Fruit fly (Drosophila melanogaster): ENCODE results near the gene CG9147.

CG9147 gene

DNA sequence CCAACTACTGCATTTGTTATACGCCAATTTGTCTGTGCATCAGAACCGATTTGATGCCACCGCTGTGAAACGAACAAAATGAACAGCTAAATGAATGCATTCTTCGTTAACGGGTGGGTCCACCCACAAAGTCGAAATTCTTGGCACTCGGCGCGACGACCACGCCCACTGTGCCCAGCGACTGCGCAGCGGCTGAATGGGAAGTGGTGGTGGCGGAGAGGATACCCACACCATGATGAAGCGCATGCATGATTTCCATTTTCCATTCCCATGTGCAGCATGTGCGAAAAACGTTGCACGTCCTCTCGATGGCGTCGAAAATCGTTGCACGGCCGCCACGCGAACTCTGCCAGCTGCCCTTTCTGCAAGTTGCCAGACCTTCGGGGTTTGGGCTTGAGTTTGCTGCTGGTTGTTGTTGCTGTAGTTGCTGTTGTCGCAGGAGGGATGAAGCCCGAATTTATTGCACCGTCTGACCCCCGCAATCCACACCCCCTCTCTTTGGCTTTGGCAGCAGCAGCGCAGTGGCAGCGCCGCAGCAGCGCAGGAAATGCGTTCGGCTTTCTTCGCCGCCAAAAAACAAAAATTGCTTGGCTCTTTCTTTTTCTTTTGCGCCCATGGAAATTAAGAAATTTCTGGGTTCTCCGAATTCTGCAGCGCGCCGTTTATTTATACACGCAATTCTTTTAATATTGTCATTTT, 15.5 kb downstream of the CG9147 start (continued):
- peak; percentile 56; the same call in 1 of the 3 replicates for TF ChIP-seq z (GFP tag; IDR thresholded peaks at IDR 0.05)
- TF ChIP-seq CG1233 (GFP tag; optimal IDR thresholded peaks at IDR 0.05), result no peak
- no peak for TF ChIP-seq gcm2 (GFP tag; optimal IDR thresholded peaks at IDR 0.05)
- TF ChIP-seq Deaf1 (tag; optimal IDR thresholded peaks at IDR 0.05), result peak; percentile 14
- peak; percentile 86 for TF ChIP-seq pros (GFP tag; optimal IDR thresholded peaks at IDR 0.05)
- TF ChIP-seq CG32532 (GFP tag; IDR thresholded peaks at IDR 0.05), result no peak
- TF ChIP-seq dan (GFP tag; IDR thresholded peaks at IDR 0.05), result no peak
- TF ChIP-seq chinmo (GFP tag; IDR thresholded peaks at IDR 0.05; ENCODE audit: partially characterized antibody), result 0 out of 4 replicates have a peak, but pooled peaks have one; percentile 13
- no peak for TF ChIP-seq ro (GFP tag; IDR thresholded peaks at IDR 0.05)
- no peak for TF ChIP-seq CG6272 (GFP tag; IDR thresholded peaks at IDR 0.05)
- TF ChIP-seq MBD-R2 (GFP tag; IDR thresholded peaks at IDR 0.05), result no peak
- TF ChIP-seq CG6683 (GFP tag; optimal IDR thresholded peaks at IDR 0.05), result no peak
- TF ChIP-seq CG2199 (GFP tag; IDR thresholded peaks at IDR 0.05), result peak; percentile 70; the same call in 1 of the 3 replicates
- TF ChIP-seq CG9932 (GFP tag; IDR thresholded peaks at IDR 0.05), result no peak
- TF ChIP-seq Hsf (GFP tag; optimal IDR thresholded peaks at IDR 0.05), result no peak
- no peak for TF ChIP-seq mam (GFP tag; optimal IDR thresholded peaks at IDR 0.05)
- TF ChIP-seq CG17829 (tag; optimal IDR thresholded peaks at IDR 0.05), result no peak
- TF ChIP-seq CG34422 (GFP tag; IDR thresholded peaks at IDR 0.05), result 0 out of 3 replicates have a peak, but pooled peaks have one; percentile 25
- TF ChIP-seq tin (GFP tag; optimal IDR thresholded peaks at IDR 0.05), result no peak
- TF ChIP-seq CG7745 (tag; optimal IDR thresholded peaks at IDR 0.05), result no peak
- TF ChIP-seq stc (GFP tag; IDR thresholded peaks at IDR 0.05), result peak; percentile 20; the same call in 1 of the 2 replicates
- TF ChIP-seq cg (GFP tag; optimal IDR thresholded peaks at IDR 0.05), result peak; percentile 27
- TF ChIP-seq sr (GFP tag; IDR thresholded peaks at IDR 0.05), result no peak
- no peak for TF ChIP-seq CG17361 (GFP tag; IDR thresholded peaks at IDR 0.05)
- TF ChIP-seq CG4360 (GFP tag; IDR thresholded peaks at IDR 0.05), result peak; percentile 50; the same call in 1 of the 2 replicates
- TF ChIP-seq CG8924 (tag; optimal IDR thresholded peaks at IDR 0.05), result no peak
- TF ChIP-seq CG18764 (GFP tag; optimal IDR thresholded peaks at IDR 0.05), result no peak
- no peak for TF ChIP-seq kni (GFP tag; optimal IDR thresholded peaks at IDR 0.05)
- no peak for TF ChIP-seq lab (GFP tag; optimal IDR thresholded peaks at IDR 0.05)
- TF ChIP-seq Max (GFP tag; optimal IDR thresholded peaks at IDR 0.05), result no peak
- peak; percentile 5 for TF ChIP-seq da (GFP tag; optimal IDR thresholded peaks at IDR 0.05)
- TF ChIP-seq p53 (GFP tag; optimal IDR thresholded peaks at IDR 0.05), result no peak
- TF ChIP-seq CG7987 (GFP tag; optimal IDR thresholded peaks at IDR 0.05), result no peak
- TF ChIP-seq Drgx (GFP tag; IDR thresholded peaks at IDR 0.05), result no peak
- TF ChIP-seq dm (GFP tag; optimal IDR thresholded peaks at IDR 0.05), result no peak
- TF ChIP-seq crol (GFP tag; IDR thresholded peaks at IDR 0.05), result peak; percentile 45; the same call in 1 of the 2 replicates
- no peak for TF ChIP-seq Six4 (GFP tag; optimal IDR thresholded peaks at IDR 0.05)
- TF ChIP-seq CG6765 (GFP tag; optimal IDR thresholded peaks at IDR 0.05), result no peak
- TF ChIP-seq Atf6 (GFP tag; IDR thresholded peaks at IDR 0.05), result no peak
- peak; percentile 6 for TF ChIP-seq CG12155 (GFP tag; optimal IDR thresholded peaks at IDR 0.05)
- no peak for TF ChIP-seq CG10267 (tag; optimal IDR thresholded peaks at IDR 0.05)
- TF ChIP-seq pum (GFP tag; optimal IDR thresholded peaks at IDR 0.05), result no peak
- no peak for TF ChIP-seq CG6854 (GFP tag; optimal IDR thresholded peaks at IDR 0.05)
- TF ChIP-seq gce (GFP tag; IDR thresholded peaks at IDR 0.05), result 0 out of 3 replicates have a peak, but pooled peaks have one; percentile 7
- TF ChIP-seq CG12942 (GFP tag; optimal IDR thresholded peaks at IDR 0.05), result no peak
- TF ChIP-seq abd-A (tag; optimal IDR thresholded peaks at IDR 0.05), result peak; percentile 28
- no peak for TF ChIP-seq E2f2 (GFP tag; IDR thresholded peaks at IDR 0.05)
- TF ChIP-seq hkb (optimal IDR thresholded peaks at IDR 0.05), result no peak
- no peak for TF ChIP-seq hkb (GFP tag; IDR thresholded peaks at IDR 0.05)
- no peak for TF ChIP-seq CG18599 (GFP tag; optimal IDR thresholded peaks at IDR 0.05)
- no peak for TF ChIP-seq CG7372 (GFP tag; IDR thresholded peaks at IDR 0.05)

Measured in whole organism, embryonic.